Fruit fly (Drosophila melanogaster) S2 (cell line): Measurements from ENCODE around the gene AstA.

Experiments used
- CG8478 ChIP-seq: fragments of >200 bp; optimal IDR thresholded peaks from 2 replicates; lab custom pipeline; 2018
- CTCF ChIP-seq, 2 experiments: fragments of >200 bp; optimal IDR thresholded peaks; 2 replicates each; lab custom pipeline; 2018

AstA gene

dm6 chr3R:24778218-24778739, 13.4 kb upstream of the AstA start:
- TF ChIP-seq CG8478 (lab: Kevin White, UChicago) (no peak), CTCF (optimal IDR thresholded peaks at IDR 0.05; lab: Kevin White, UChicago) (no peak)

dm6 chr3R:24777101-24777500, 12.2 kb upstream of the AstA start:
- TF ChIP-seq CTCF (optimal IDR thresholded peaks at IDR 0.05; lab: Kevin White, UChicago) (no peak), CG8478 (lab: Kevin White, UChicago) (no peak)

- no peak for TF ChIP-seq CG8478 (lab: Kevin White, UChicago)
- no peak for TF ChIP-seq CTCF (optimal IDR thresholded peaks at IDR 0.05; lab: Kevin White, UChicago)
Measured at dm6 chr3R:24773422-24773821, 8.6 kb upstream of the AstA start.

- TF ChIP-seq CG8478 (lab: Kevin White, UChicago) (no peak), CTCF (optimal IDR thresholded peaks at IDR 0.05; lab: Kevin White, UChicago) (no peak)
Measured at dm6 chr3R:24773016-24773415, 8.1 kb upstream of the AstA start.

- TF ChIP-seq CTCF (optimal IDR thresholded peaks at IDR 0.05; lab: Kevin White, UChicago): no peak
- TF ChIP-seq CG8478 (lab: Kevin White, UChicago): no peak
Measured at dm6 chr3R:24771273-24772231, 6.7 kb upstream of the AstA start, which contains the start of gene CG42331. TSS of gene CG42331 (plus strand) at chr3R:24772181.

dm6 chr3R:24769601-24770000, 4.7 kb upstream of the AstA start:
- TF ChIP-seq CG8478 (lab: Kevin White, UChicago): no peak
- TF ChIP-seq CTCF (optimal IDR thresholded peaks at IDR 0.05; lab: Kevin White, UChicago): no peak

dm6 chr3R:24768538-24769401, 3.9 kb upstream of the AstA start, which contains the start of gene CG13631:
TSS of gene CG13631 (plus strand) at chr3R:24769351.
- TF ChIP-seq CG8478 (lab: Kevin White, UChicago) (no peak), CTCF (optimal IDR thresholded peaks at IDR 0.05; lab: Kevin White, UChicago) (no peak)

- TF ChIP-seq CG8478 (lab: Kevin White, UChicago): no peak
- no peak for TF ChIP-seq CTCF (optimal IDR thresholded peaks at IDR 0.05; lab: Kevin White, UChicago)
Measured at dm6 chr3R:24767667-24768340, 2.9 kb upstream of the AstA start.

dm6 chr3R:24766684-24767083, 1.8 kb upstream of the AstA start:
- no peak for TF ChIP-seq CTCF (optimal IDR thresholded peaks at IDR 0.05; lab: Kevin White, UChicago)
- TF ChIP-seq CG8478 (lab: Kevin White, UChicago): no peak

- no peak for TF ChIP-seq CG8478 (lab: Kevin White, UChicago)
- TF ChIP-seq CTCF (optimal IDR thresholded peaks at IDR 0.05; lab: Kevin White, UChicago): no peak
Measured at dm6 chr3R:24753561-24754027, 11.3 kb downstream of the AstA start, which contains the start of gene asp. TSS of gene asp (plus strand) at chr3R:24753849.

- TF ChIP-seq CTCF (optimal IDR thresholded peaks at IDR 0.05; lab: Kevin White, UChicago) (no peak), CG8478 (lab: Kevin White, UChicago) (no peak)
Measured at dm6 chr3R:24749055-24749992, 15.5 kb downstream of the AstA start, which contains the start of gene tld. TSS of gene tld (plus strand) at chr3R:24749731.

- TF ChIP-seq CTCF (optimal IDR thresholded peaks at IDR 0.05; lab: Kevin White, UChicago) (no peak), CG8478 (lab: Kevin White, UChicago) (no peak)
Measured at dm6 chr3R:24727038-24727437, 37.8 kb downstream of the AstA start.
